Fruit fly (Drosophila melanogaster): Measurements from ENCODE around the gene CG43078.

- TF ChIP-seq lz (GFP tag; optimal IDR thresholded peaks at IDR 0.05) (no peak), CG8319 (GFP tag; optimal IDR thresholded peaks at IDR 0.05) (no peak), Sox102F (GFP tag; optimal IDR thresholded peaks at IDR 0.05) (no peak), Lpt (GFP tag; optimal IDR thresholded peaks at IDR 0.05) (no peak), CG1621 (tag; optimal IDR thresholded peaks at IDR 0.05) (no peak)
Observed at dm6 chr3L:8540509-8540908, 36.1 kb upstream of the CG43078 start.

All from whole organism, prepupa.